Fruit fly (Drosophila melanogaster): ENCODE measurements around the gene rtet.

The rtet gene

dm6 chr3R:21109712-21110111 lies 1.5 kb downstream of the rtet start:
- peak; percentile 77 for TF ChIP-seq exex (tag; optimal IDR thresholded peaks at IDR 0.05)
- TF ChIP-seq CG12391 (tag; optimal IDR thresholded peaks at IDR 0.05) = no peak
- peak; percentile 78 for TF ChIP-seq grn (GFP tag; optimal IDR thresholded peaks at IDR 0.05)
- TF ChIP-seq fd3F (GFP tag; optimal IDR thresholded peaks at IDR 0.05) = no peak
- peak; percentile 19 for TF ChIP-seq sug (tag; optimal IDR thresholded peaks at IDR 0.05)
- TF ChIP-seq CG10565 (GFP tag; optimal IDR thresholded peaks at IDR 0.05) = no peak
- TF ChIP-seq cwo (GFP tag; optimal IDR thresholded peaks at IDR 0.05) = peak; percentile 60
- peak; percentile 4 for TF ChIP-seq sd (tag; optimal IDR thresholded peaks at IDR 0.05)
- TF ChIP-seq phol (tag; optimal IDR thresholded peaks at IDR 0.05) = no peak
- TF ChIP-seq Hey (tag; optimal IDR thresholded peaks at IDR 0.05) = no peak
- TF ChIP-seq Nf-YB (GFP tag; optimal IDR thresholded peaks at IDR 0.05) = no peak
- no peak for TF ChIP-seq CG9876 (GFP tag; optimal IDR thresholded peaks at IDR 0.05)
- TF ChIP-seq Fer1 (GFP tag; optimal IDR thresholded peaks at IDR 0.05) = no peak
- no peak for TF ChIP-seq CG1603 (tag; optimal IDR thresholded peaks at IDR 0.05)
- no peak for TF ChIP-seq eyg (GFP tag; optimal IDR thresholded peaks at IDR 0.05)
- TF ChIP-seq nerfin-1 (tag; optimal IDR thresholded peaks at IDR 0.05) = no peak
- no peak for TF ChIP-seq ham (GFP tag; IDR thresholded peaks at IDR 0.05)
- TF ChIP-seq Dp (GFP tag; optimal IDR thresholded peaks at IDR 0.05) = no peak
- no peak for TF ChIP-seq Bteb2 (GFP tag; optimal IDR thresholded peaks at IDR 0.05)
- no peak for TF ChIP-seq grau (tag; optimal IDR thresholded peaks at IDR 0.05)
- no peak for TF ChIP-seq CG16779 (GFP tag; IDR thresholded peaks at IDR 0.05)

- TF ChIP-seq scrt (GFP tag; optimal IDR thresholded peaks at IDR 0.05) = peak; percentile 10
- TF ChIP-seq CG2120 (GFP tag; optimal IDR thresholded peaks at IDR 0.05) = peak; percentile 68
- no peak for TF ChIP-seq Atf3 (GFP tag; optimal IDR thresholded peaks at IDR 0.05)
- TF ChIP-seq Fer3 (tag; optimal IDR thresholded peaks at IDR 0.05) = no peak
- TF ChIP-seq slbo (GFP tag; IDR thresholded peaks at IDR 0.05) = peak; percentile 78
- TF ChIP-seq lbe (GFP tag; optimal IDR thresholded peaks at IDR 0.05) = no peak
- TF ChIP-seq CG10147 (GFP tag; optimal IDR thresholded peaks at IDR 0.05) = peak; percentile 64
- TF ChIP-seq ssp (GFP tag; IDR thresholded peaks at IDR 0.05) = no peak; the same call in 1 of the 2 replicates
- TF ChIP-seq CG17912 (GFP tag; optimal IDR thresholded peaks at IDR 0.05) = no peak
- peak; percentile 67 for TF ChIP-seq tna (GFP tag; IDR thresholded peaks at IDR 0.05; ENCODE audit: partially characterized antibody)
- TF ChIP-seq fu2 (GFP tag; optimal IDR thresholded peaks at IDR 0.05) = peak; percentile 20
- TF ChIP-seq p53 (GFP tag; optimal IDR thresholded peaks at IDR 0.05) = no peak
- no peak for TF ChIP-seq NC2β (GFP tag; optimal IDR thresholded peaks at IDR 0.05)
- no peak for TF ChIP-seq TFAM (GFP tag; optimal IDR thresholded peaks at IDR 0.05)
- TF ChIP-seq emc (GFP tag; optimal IDR thresholded peaks at IDR 0.05) = no peak
- peak; percentile 52 for TF ChIP-seq pum (GFP tag; optimal IDR thresholded peaks at IDR 0.05)
- TF ChIP-seq Ssrp (tag; optimal IDR thresholded peaks at IDR 0.05) = peak; percentile 12
- peak; percentile 33 for TF ChIP-seq CG17359 (tag; optimal IDR thresholded peaks at IDR 0.05)
- TF ChIP-seq stc (GFP tag; IDR thresholded peaks at IDR 0.05) = no peak
- TF ChIP-seq pho (GFP tag; optimal IDR thresholded peaks at IDR 0.05) = peak; percentile 10
- peak; percentile 74 for TF ChIP-seq CG3995 (GFP tag; optimal IDR thresholded peaks at IDR 0.05)
- TF ChIP-seq ato (GFP tag; IDR thresholded peaks at IDR 0.05; ENCODE audit: partially characterized antibody) = peak; percentile 17; the same call in 1 of the 2 replicates
- TF ChIP-seq tll (GFP tag; optimal IDR thresholded peaks at IDR 0.05) = peak in 1 of 2 experiments; percentile 11
- TF ChIP-seq ems (GFP tag; optimal IDR thresholded peaks at IDR 0.05) = peak; percentile 68
- TF ChIP-seq Med (GFP tag) = peak; percentile 57
- peak; percentile 20 for TF ChIP-seq cwo (GFP tag; optimal IDR thresholded peaks at IDR 0.05)
- TF ChIP-seq CG42726 (GFP tag; IDR thresholded peaks at IDR 0.05; ENCODE audit: partially characterized antibody) = peak; percentile 34; the same call in 1 of the 2 replicates
- no peak for TF ChIP-seq CG11723 (GFP tag; optimal IDR thresholded peaks at IDR 0.05)
- TF ChIP-seq CG18476 (GFP tag; optimal IDR thresholded peaks at IDR 0.05) = peak; percentile 42
- TF ChIP-seq hkb (optimal IDR thresholded peaks at IDR 0.05) = no peak
- no peak for TF ChIP-seq hkb (GFP tag; IDR thresholded peaks at IDR 0.05)
Observed at dm6 chr3R:21111046-21111480, 2.8 kb downstream of the rtet start, which contains the start of gene Rab11. Rab11 (plus strand) TSS chr3R:21111408.
